Worm (Caenorhabditis elegans): Measurements from ENCODE around the gene F26G1.15.
A peak's percentile ranks its signal among the peaks of the same experiment; 100 is the strongest.

Gene F26G1.15

DNA sequence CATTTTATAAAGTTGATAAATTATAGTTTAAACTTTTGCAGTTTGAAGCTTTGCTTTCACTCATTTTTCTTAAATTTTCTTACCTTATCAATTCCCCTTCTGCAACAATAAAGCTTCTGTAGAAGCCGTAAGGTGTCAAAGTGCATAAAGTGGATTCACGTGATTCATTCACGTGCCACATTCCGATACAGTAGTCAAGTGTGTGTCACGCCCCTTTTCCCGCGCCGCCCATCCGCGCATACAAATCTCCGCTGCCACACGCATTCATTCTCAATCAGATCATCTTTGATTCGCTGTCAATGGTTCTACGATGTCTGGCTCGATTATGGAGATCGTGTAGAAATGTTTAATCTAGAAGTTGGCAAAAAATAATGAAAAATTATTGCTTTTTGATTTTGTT lies 43.0 kb upstream of the F26G1.15 start:
- TF ChIP-seq ztf-11 (tag; optimal IDR thresholded peaks at IDR 0.05) (no peak), mdt-29 (GFP tag; IDR thresholded peaks at IDR 0.05) (peak; percentile 16; the same call in 1 of the 2 replicates), lsy-2 (tag; optimal IDR thresholded peaks at IDR 0.05) (peak in 1 of 2 experiments; percentile 51), nhr-48 (tag; optimal IDR thresholded peaks at IDR 0.05) (peak; percentile 62), ceh-32 (tag; optimal IDR thresholded peaks at IDR 0.05; ENCODE audit: poor library complexity) (no peak), mdl-1 (tag; optimal IDR thresholded peaks at IDR 0.05) (peak in 1 of 2 experiments; percentile 39), unc-62 (GFP tag; optimal IDR thresholded peaks at IDR 0.05 in 1 of 2) (no peak), unc-62 (tag; optimal IDR thresholded peaks at IDR 0.05) (no peak), hlh-30 (tag; optimal IDR thresholded peaks at IDR 0.05; ENCODE audit: insufficient read depth) (peak; percentile 69), hlh-11 (tag; optimal IDR thresholded peaks at IDR 0.05) (peak; percentile 5)

ce11 chrII:4747697-4748096 lies 42.4 kb upstream of the F26G1.15 start:
- TF ChIP-seq egl-43 (GFP tag; IDR thresholded peaks at IDR 0.05) (no peak), fkh-10 (GFP tag; optimal IDR thresholded peaks at IDR 0.05) (no peak), zip-2 (tag; optimal IDR thresholded peaks at IDR 0.05) (no peak), F37D6.2 (tag; optimal IDR thresholded peaks at IDR 0.05) (no peak), hlh-30 (tag; optimal IDR thresholded peaks at IDR 0.05; ENCODE audit: insufficient read depth) (peak; percentile 26), lsy-2 (tag; optimal IDR thresholded peaks at IDR 0.05) (peak in 1 of 2 experiments; percentile 2), F44E2.7 (GFP tag; IDR thresholded peaks at IDR 0.05) (no peak)

DNA sequence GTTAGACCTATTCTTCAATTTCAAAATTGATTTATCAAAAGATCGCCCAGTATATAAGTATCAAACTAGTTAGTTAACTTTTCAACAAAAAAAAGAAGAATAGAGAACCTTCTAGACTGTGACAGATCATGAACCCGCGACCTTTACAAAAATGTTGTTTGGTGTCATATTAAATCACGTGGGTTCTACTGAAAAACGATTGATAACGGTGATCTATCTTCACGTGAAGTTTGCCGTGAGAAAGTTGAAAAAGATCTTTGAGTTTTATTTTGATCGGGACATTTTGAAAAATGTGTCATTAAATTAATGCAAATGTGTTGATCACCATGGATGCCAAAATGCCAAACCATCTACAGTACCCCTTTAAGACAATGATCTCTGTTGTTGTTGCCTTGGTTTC lies 41.7 kb upstream of the F26G1.15 start:
- TF ChIP-seq ceh-20 (GFP tag; IDR thresholded peaks at IDR 0.05) (0 out of 2 replicates have a peak, but pooled peaks have one; percentile 14), hlh-11 (tag; optimal IDR thresholded peaks at IDR 0.05) (peak; percentile 4), mdt-29 (GFP tag; IDR thresholded peaks at IDR 0.05) (peak; percentile 64; the same call in 1 of the 2 replicates), hlh-30 (tag; optimal IDR thresholded peaks at IDR 0.05; ENCODE audit: insufficient read depth) (peak; percentile 66), rbr-2 (tag; optimal IDR thresholded peaks at IDR 0.05) (no peak)

DNA sequence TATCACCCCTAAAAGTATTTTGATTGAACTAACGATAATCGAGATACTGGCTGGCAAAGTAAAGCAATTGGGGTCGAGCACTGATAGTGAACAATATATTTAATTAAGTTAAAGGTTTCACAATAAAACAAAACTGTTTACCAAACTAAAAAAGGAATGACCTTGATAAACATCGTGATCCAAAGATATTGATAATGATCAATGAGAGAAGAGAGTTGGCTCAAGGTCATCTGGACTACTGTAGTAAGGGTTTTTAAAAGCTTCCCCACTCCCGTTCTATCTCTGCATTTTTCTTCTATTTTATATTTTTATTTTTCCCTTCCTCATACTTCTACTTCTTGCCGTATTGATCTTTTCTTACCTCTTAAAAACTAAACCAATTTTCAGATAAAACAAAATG lies 40.5 kb upstream of the F26G1.15 start, which contains the start of gene F41C3.2:
Gene F41C3.2, plus strand, starts transcription at position 388 of the 400 bp plus-strand sequence.
- TF ChIP-seq lsy-2 (tag; optimal IDR thresholded peaks at IDR 0.05) = peak in 1 of 2 experiments; percentile 30
- no peak for TF ChIP-seq lin-38 (GFP tag; IDR thresholded peaks at IDR 0.05)
- peak; percentile 8 for TF ChIP-seq nhr-28 (tag; optimal IDR thresholded peaks at IDR 0.05)
- no peak for TF ChIP-seq fkh-10 (GFP tag; optimal IDR thresholded peaks at IDR 0.05)

- TF ChIP-seq unc-62 (GFP tag; optimal IDR thresholded peaks at IDR 0.05 in 1 of 2) (peak in 1 of 2 experiments; percentile 96), unc-62 (tag; optimal IDR thresholded peaks at IDR 0.05) (no peak), lin-38 (GFP tag; IDR thresholded peaks at IDR 0.05) (no peak), dve-1 (tag; optimal IDR thresholded peaks at IDR 0.05; ENCODE audit: insufficient read depth) (no peak), nhr-76 (tag; optimal IDR thresholded peaks at IDR 0.05) (no peak), nhr-11 (tag; optimal IDR thresholded peaks at IDR 0.05) (no peak), T20F7.1 (GFP tag; optimal IDR thresholded peaks at IDR 0.05) (no peak)
Measured at ce11 chrII:4752257-4752728, 37.8 kb upstream of the F26G1.15 start, which contains the start of gene F41C3.1. Gene F41C3.1, plus strand, starts transcription at chrII:4752307.

DNA sequence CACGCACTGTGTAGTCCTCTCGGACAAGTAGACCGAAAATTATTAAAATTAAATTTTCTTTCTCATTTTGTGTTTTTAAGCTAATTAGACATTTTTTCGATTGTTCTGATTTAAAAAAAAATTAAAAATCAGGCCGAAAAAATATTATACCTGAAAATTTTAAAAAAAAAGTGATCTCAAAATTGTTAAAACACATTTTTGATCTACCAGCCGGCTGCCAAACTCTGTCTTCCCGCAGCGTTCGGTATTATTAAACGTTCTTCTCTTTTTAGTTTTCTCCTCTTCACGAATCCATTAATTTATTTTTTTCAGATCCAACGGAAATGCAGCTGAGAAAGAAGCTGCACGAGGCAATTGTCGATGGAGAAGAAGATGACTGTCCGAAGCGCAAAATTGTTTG lies 37.0 kb upstream of the F26G1.15 start, which contains the start of gene C27D9.1:
Gene C27D9.1, plus strand, starts transcription at position 281 of the 400 bp plus-strand sequence.
- TF ChIP-seq jun-1 (tag; optimal IDR thresholded peaks at IDR 0.05) = no peak
- TF ChIP-seq nhr-48 (tag; optimal IDR thresholded peaks at IDR 0.05) = no peak
- no peak for TF ChIP-seq zfp-3 (GFP tag; conservative IDR thresholded peaks at IDR 0.05)
- peak; percentile 57 for TF ChIP-seq aha-1 (tag)

DNA sequence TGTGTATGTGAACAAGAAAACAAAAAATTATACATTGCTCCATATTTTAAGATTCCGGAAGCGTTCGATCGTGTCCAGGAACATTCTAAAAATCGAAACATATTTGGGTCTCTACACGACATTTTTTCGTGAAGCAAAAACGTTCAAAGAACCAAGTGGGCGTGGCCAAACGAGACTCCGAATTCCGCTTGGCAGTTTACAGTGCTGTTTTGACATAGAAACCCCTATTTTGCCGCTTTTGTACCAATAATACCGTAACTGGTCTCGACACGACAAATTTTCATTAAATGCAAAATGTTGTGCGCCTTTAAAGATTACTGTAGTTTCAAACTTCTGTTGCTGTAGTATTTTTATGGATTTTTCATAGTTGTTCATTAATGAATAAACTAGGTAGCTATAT lies 34.4 kb upstream of the F26G1.15 start:
- TF ChIP-seq ceh-62 (tag; optimal IDR thresholded peaks at IDR 0.05) (no peak), spr-3 (GFP tag; optimal IDR thresholded peaks at IDR 0.05) (peak; percentile 15), lin-38 (GFP tag; IDR thresholded peaks at IDR 0.05) (no peak), ces-1 (GFP tag; optimal IDR thresholded peaks at IDR 0.05) (no peak), nhr-25 (tag; optimal IDR thresholded peaks at IDR 0.05; ENCODE audit: borderline replicate concordance, insufficient read depth) (no peak), T20F7.1 (GFP tag; optimal IDR thresholded peaks at IDR 0.05) (peak; percentile 37), spr-1 (tag; optimal IDR thresholded peaks at IDR 0.05) (peak; percentile 75), daf-16 (GFP tag; optimal IDR thresholded peaks at IDR 0.05) (no peak), daf-16 (tag; optimal IDR thresholded peaks at IDR 0.05) (no peak), skn-1 (tag; optimal IDR thresholded peaks at IDR 0.05) (no peak), mdl-1 (tag; optimal IDR thresholded peaks at IDR 0.05) (no peak), nhr-48 (tag; optimal IDR thresholded peaks at IDR 0.05) (no peak), fkh-10 (GFP tag; optimal IDR thresholded peaks at IDR 0.05) (no peak), nhr-102 (tag; optimal IDR thresholded peaks at IDR 0.05) (no peak), lin-15B (tag; optimal IDR thresholded peaks at IDR 0.05) (no peak), nhr-11 (tag; optimal IDR thresholded peaks at IDR 0.05) (no peak), Y48G9A.11 (GFP tag; IDR thresholded peaks at IDR 0.05) (peak; percentile 76), nhr-28 (tag; optimal IDR thresholded peaks at IDR 0.05) (no peak), ztf-7 (tag; optimal IDR thresholded peaks at IDR 0.05) (no peak)
